Fruit fly (Drosophila melanogaster): ENCODE results near the gene Cpr73D.

Gene Cpr73D

dm6 chr3L:16981114-16981648 is 23.7 kb upstream of the Cpr73D start (continued):
- TF ChIP-seq OdsH (GFP tag; optimal IDR thresholded peaks at IDR 0.05) (no peak), CG3032 (tag; optimal IDR thresholded peaks at IDR 0.05) (no peak), eg (GFP tag; IDR thresholded peaks at IDR 0.05) (no peak), Eip78C (GFP tag) (peak; percentile 43), ss (GFP tag; optimal IDR thresholded peaks at IDR 0.05) (no peak), CG31627 (GFP tag; optimal IDR thresholded peaks at IDR 0.05) (no peak), net (GFP tag; optimal IDR thresholded peaks at IDR 0.05) (no peak), fd85E (GFP tag; optimal IDR thresholded peaks at IDR 0.05) (no peak), pdm3 (GFP tag; optimal IDR thresholded peaks at IDR 0.05) (no peak), CG34406 (GFP tag; optimal IDR thresholded peaks at IDR 0.05) (no peak), CG11762 (GFP tag; optimal IDR thresholded peaks at IDR 0.05; ENCODE audit: insufficient read depth) (no peak), CG6276 (GFP tag; optimal IDR thresholded peaks at IDR 0.05) (no peak), CG1621 (tag; optimal IDR thresholded peaks at IDR 0.05) (no peak), Blimp-1 (GFP tag; optimal IDR thresholded peaks at IDR 0.05) (no peak), CG3919 (GFP tag; optimal IDR thresholded peaks at IDR 0.05) (no peak), CG11902 (GFP tag; optimal IDR thresholded peaks at IDR 0.05) (no peak), Hr38 (GFP tag; optimal IDR thresholded peaks at IDR 0.05) (no peak), CG15336 (GFP tag; IDR thresholded peaks at IDR 0.05) (no peak), Sox14 (GFP tag; optimal IDR thresholded peaks at IDR 0.05) (peak; percentile 37)

- no peak for TF ChIP-seq CG6854 (GFP tag; optimal IDR thresholded peaks at IDR 0.05)
- TF ChIP-seq pdm3 (GFP tag; optimal IDR thresholded peaks at IDR 0.05) = no peak
- TF ChIP-seq Hr4 (GFP tag; optimal IDR thresholded peaks at IDR 0.05) = no peak
- no peak for TF ChIP-seq CG8319 (GFP tag; optimal IDR thresholded peaks at IDR 0.05)
- TF ChIP-seq ss (GFP tag; optimal IDR thresholded peaks at IDR 0.05) = no peak
- TF ChIP-seq CG6163 (GFP tag; IDR thresholded peaks at IDR 0.05) = no peak
Measured at dm6 chr3L:16978406-16978805, 20.9 kb upstream of the Cpr73D start.

dm6 chr3L:16977311-16977710 is 19.8 kb upstream of the Cpr73D start:
- no peak for TF ChIP-seq cyc (GFP tag; optimal IDR thresholded peaks at IDR 0.05)
- TF ChIP-seq OdsH (GFP tag; optimal IDR thresholded peaks at IDR 0.05) = no peak
- no peak for TF ChIP-seq CG8319 (GFP tag; optimal IDR thresholded peaks at IDR 0.05)
- no peak for TF ChIP-seq CG11294 (GFP tag; IDR thresholded peaks at IDR 0.05)
- no peak for TF ChIP-seq Eip75B (GFP tag; optimal IDR thresholded peaks at IDR 0.05)
- no peak for TF ChIP-seq CG8119 (GFP tag; IDR thresholded peaks at IDR 0.05)
- no peak for TF ChIP-seq CG1621 (tag; optimal IDR thresholded peaks at IDR 0.05)
- no peak for TF ChIP-seq Hr4 (GFP tag; optimal IDR thresholded peaks at IDR 0.05)
- no peak for TF ChIP-seq CG6163 (GFP tag; IDR thresholded peaks at IDR 0.05)
- no peak for TF ChIP-seq ss (GFP tag; optimal IDR thresholded peaks at IDR 0.05)
- TF ChIP-seq salr (GFP tag; optimal IDR thresholded peaks at IDR 0.05) = no peak
- no peak for TF ChIP-seq Ets96B (tag; optimal IDR thresholded peaks at IDR 0.05)
- TF ChIP-seq CG9139 (GFP tag; optimal IDR thresholded peaks at IDR 0.05) = no peak
- no peak for TF ChIP-seq CG3032 (tag; optimal IDR thresholded peaks at IDR 0.05)

dm6 chr3L:16975638-16976528 is 18.4 kb upstream of the Cpr73D start:
- no peak for TF ChIP-seq Hr38 (GFP tag; optimal IDR thresholded peaks at IDR 0.05)
- TF ChIP-seq CG4318 (GFP tag; optimal IDR thresholded peaks at IDR 0.05) = peak; percentile 73
- TF ChIP-seq CG3032 (tag; optimal IDR thresholded peaks at IDR 0.05) = peak; percentile 73
- TF ChIP-seq salr (GFP tag; optimal IDR thresholded peaks at IDR 0.05) = peak; percentile 10 to 90
- TF ChIP-seq Lpt (GFP tag; optimal IDR thresholded peaks at IDR 0.05) = peak; percentile 32
- peak; percentile 63 for TF ChIP-seq CG6792 (GFP tag; optimal IDR thresholded peaks at IDR 0.05)
- peak; percentile 38 for TF ChIP-seq Sox15 (GFP tag; optimal IDR thresholded peaks at IDR 0.05)
- TF ChIP-seq Sox102F (GFP tag; optimal IDR thresholded peaks at IDR 0.05) = peak; percentile 62
- no peak for TF ChIP-seq Eip93F (GFP tag; optimal IDR thresholded peaks at IDR 0.05)
- TF ChIP-seq Eip75B (GFP tag; optimal IDR thresholded peaks at IDR 0.05) = peak; percentile 85
- peak; percentile 51 for TF ChIP-seq dac (GFP tag; optimal IDR thresholded peaks at IDR 0.05)
- TF ChIP-seq CG1621 (tag; optimal IDR thresholded peaks at IDR 0.05) = peak; percentile 30
- TF ChIP-seq CG11294 (GFP tag; IDR thresholded peaks at IDR 0.05) = peak; percentile 20; the same call in 1 of the 2 replicates
- peak; percentile 10; the same call in 1 of the 2 replicates for TF ChIP-seq Gug (GFP tag; IDR thresholded peaks at IDR 0.05)
- TF ChIP-seq CG32006 (GFP tag; optimal IDR thresholded peaks at IDR 0.05) = peak; percentile 87
- TF ChIP-seq CG6276 (GFP tag; optimal IDR thresholded peaks at IDR 0.05) = peak; percentile 62
- TF ChIP-seq Ets96B (tag; optimal IDR thresholded peaks at IDR 0.05) = peak; percentile 62
- TF ChIP-seq topi (GFP tag; optimal IDR thresholded peaks at IDR 0.05) = peak; percentile 84
- TF ChIP-seq fd59A (GFP tag; optimal IDR thresholded peaks at IDR 0.05) = peak; percentile 77
- TF ChIP-seq CG9139 (GFP tag; optimal IDR thresholded peaks at IDR 0.05) = no peak
- TF ChIP-seq Eip78C (GFP tag) = peak; percentile 96
- peak; percentile 59 for TF ChIP-seq CG8632 (GFP tag; optimal IDR thresholded peaks at IDR 0.05)
- TF ChIP-seq esn (GFP tag; optimal IDR thresholded peaks at IDR 0.05) = peak; percentile 87

All from whole organism, prepupa.